Fruit fly (Drosophila melanogaster): ENCODE results near the gene tefu.

tefu gene

dm6 chr3R:15218824-15219576 is 23.0 kb downstream of the tefu start, which contains the start of the genes SIDL and CG12241 (continued):
- peak; percentile 93 for TF ChIP-seq Rx (GFP tag; IDR thresholded peaks at IDR 0.05)
- peak; percentile 43 for TF ChIP-seq YL-1 (GFP tag; optimal IDR thresholded peaks at IDR 0.05)
- no peak for TF ChIP-seq tll (GFP tag; optimal IDR thresholded peaks at IDR 0.05)
- TF ChIP-seq CG6654 (GFP tag; optimal IDR thresholded peaks at IDR 0.05), result no peak
- peak; percentile 83 for TF ChIP-seq caup (GFP tag; optimal IDR thresholded peaks at IDR 0.05; ENCODE audit: severe bottlenecking)
- peak; percentile 16 to 70 for TF ChIP-seq chif (GFP tag; optimal IDR thresholded peaks at IDR 0.05)
- TF ChIP-seq pfk (GFP tag; optimal IDR thresholded peaks at IDR 0.05), result no peak
- peak; percentile 64 for TF ChIP-seq CG18764 (GFP tag; optimal IDR thresholded peaks at IDR 0.05)
- TF ChIP-seq zen (tag; optimal IDR thresholded peaks at IDR 0.05), result peak; percentile 72
- peak; percentile 93 for TF ChIP-seq Taf1 (GFP tag; IDR thresholded peaks at IDR 0.05)
- TF ChIP-seq CG9932 (GFP tag; IDR thresholded peaks at IDR 0.05), result peak; percentile 75
- TF ChIP-seq Fer3 (tag; optimal IDR thresholded peaks at IDR 0.05), result peak; percentile 86
- TF ChIP-seq fu2 (GFP tag; optimal IDR thresholded peaks at IDR 0.05), result peak; percentile 19
- peak; percentile 34; the same call in 1 of the 3 replicates for TF ChIP-seq Opbp (GFP tag; IDR thresholded peaks at IDR 0.05; ENCODE audit: partially characterized antibody)
- TF ChIP-seq toy (GFP tag; IDR thresholded peaks at IDR 0.05), result peak; percentile 77
- TF ChIP-seq croc (GFP tag; conservative IDR thresholded peaks at IDR 0.05), result peak; percentile 72
- peak; percentile 16; the same call in 1 of the 3 replicates for TF ChIP-seq knrl (GFP tag; IDR thresholded peaks at IDR 0.05; ENCODE audit: partially characterized antibody)
- TF ChIP-seq CG4617 (GFP tag; optimal IDR thresholded peaks at IDR 0.05; ENCODE audit: borderline replicate concordance), result peak; percentile 18
- TF ChIP-seq jumu (GFP tag; optimal IDR thresholded peaks at IDR 0.05), result peak; percentile 79
- TF ChIP-seq CG13894 (tag; optimal IDR thresholded peaks at IDR 0.05), result no peak
- peak; percentile 77 for TF ChIP-seq pnt (GFP tag; optimal IDR thresholded peaks at IDR 0.05)
- peak; percentile 62 for TF ChIP-seq CG31388 (GFP tag; optimal IDR thresholded peaks at IDR 0.05)
- TF ChIP-seq CG10366 (GFP tag; IDR thresholded peaks at IDR 0.05), result peak; percentile 24; the same call in 1 of the 2 replicates
- peak; percentile 84 for TF ChIP-seq ems (GFP tag; optimal IDR thresholded peaks at IDR 0.05)
- TF ChIP-seq CG13296 (GFP tag; optimal IDR thresholded peaks at IDR 0.05), result peak; percentile 79
- peak; percentile 23 for TF ChIP-seq CG9797 (GFP tag; optimal IDR thresholded peaks at IDR 0.05)
- peak; percentile 61; the same call in 1 of the 3 replicates for TF ChIP-seq ken (GFP tag; IDR thresholded peaks at IDR 0.05)
- peak; percentile 2 for TF ChIP-seq CG10543 (GFP tag; optimal IDR thresholded peaks at IDR 0.05)
- peak; percentile 25 for TF ChIP-seq CG15479 (GFP tag; optimal IDR thresholded peaks at IDR 0.05)
- TF ChIP-seq CG3995 (GFP tag; optimal IDR thresholded peaks at IDR 0.05), result peak; percentile 58
- peak; percentile 91 for TF ChIP-seq H15 (GFP tag; IDR thresholded peaks at IDR 0.05)
- TF ChIP-seq chn (GFP tag; optimal IDR thresholded peaks at IDR 0.05), result peak; percentile 74
- TF ChIP-seq CHES-1-like (GFP tag; optimal IDR thresholded peaks at IDR 0.05), result peak; percentile 14
- TF ChIP-seq Six4 (GFP tag; optimal IDR thresholded peaks at IDR 0.05), result peak; percentile 65
- TF ChIP-seq CG6175 (GFP tag; IDR thresholded peaks at IDR 0.05), result peak; percentile 85
- 0 out of 2 replicates have a peak, but pooled peaks have one; percentile 44 for TF ChIP-seq Dip2 (GFP tag; IDR thresholded peaks at IDR 0.05)
- peak; percentile 80 for TF ChIP-seq Ravus (GFP tag; IDR thresholded peaks at IDR 0.05)
- TF ChIP-seq Trl (optimal IDR thresholded peaks at IDR 0.05), result no peak
- TF ChIP-seq Trl (GFP tag; optimal IDR thresholded peaks at IDR 0.05), result peak; percentile 84
- TF ChIP-seq lbe (GFP tag; optimal IDR thresholded peaks at IDR 0.05), result peak; percentile 79
- peak; percentile 71 for TF ChIP-seq CG34376 (GFP tag; optimal IDR thresholded peaks at IDR 0.05)
- peak; percentile 52; the same call in 1 of the 2 replicates for TF ChIP-seq CG3847 (GFP tag; IDR thresholded peaks at IDR 0.05)
- TF ChIP-seq CG10267 (tag; optimal IDR thresholded peaks at IDR 0.05), result peak; percentile 80
- 0 out of 4 replicates have a peak, but pooled peaks have one; percentile 41 for TF ChIP-seq Dll (GFP tag; IDR thresholded peaks at IDR 0.05; ENCODE audit: partially characterized antibody)
- no peak for TF ChIP-seq Asciz (GFP tag; optimal IDR thresholded peaks at IDR 0.05)
- TF ChIP-seq CG3281 (GFP tag; optimal IDR thresholded peaks at IDR 0.05), result peak; percentile 83
- TF ChIP-seq CG7839 (tag; optimal IDR thresholded peaks at IDR 0.05), result no peak
- peak; percentile 75 for TF ChIP-seq Doc2 (GFP tag; IDR thresholded peaks at IDR 0.05)
- no peak for TF ChIP-seq otp (GFP tag; IDR thresholded peaks at IDR 0.05)

Measured in whole organism, embryonic.